Worm (Caenorhabditis elegans) whole organism, L4 larva: Measurements from ENCODE around the gene str-68.

Experiments used
- Y48G9A.11 ChIP-seq: fragments of 200-800 bp; sonication (Bioruptor generic); IDR thresholded peaks from 2 replicates; pipeline ENCODE4 v1.3.6; 2022; ENCODE audit warnings: missing genetic modification reagents, missing genetic modification characterization, missing compliant biosample characterization
- Y5F2A.4 ChIP-seq: fragments of 200-800 bp; sonication (Bioruptor generic); optimal IDR thresholded peaks from 2 replicates; lab custom pipeline; 2018; ENCODE audit warnings: mild to moderate bottlenecking, missing genetic modification characterization, missing compliant biosample characterization
- mdl-1 ChIP-seq, 2 experiments: fragments of 150-350 bp in 1 of 2; sonication (generic microtip) in 1 of 2; optimal IDR thresholded peaks; 2 replicates each; lab custom pipeline; 2014 to 2017; ENCODE audit warnings: missing biosample characterization in 2 of 2, missing genetic modification characterization in 2 of 2
- nhr-11 ChIP-seq: fragments of 150-350 bp; optimal IDR thresholded peaks from 2 replicates; lab custom pipeline; 2014; ENCODE audit warnings: missing biosample characterization, missing genetic modification characterization
- pha-4 ChIP-seq, 2 experiments: fragments of 150-350 bp in 1 of 2; fragments of 200-800 bp in 1 of 2; sonication (Bioruptor generic) in 1 of 2; IDR thresholded peaks in 1 of 2; optimal IDR thresholded peaks in 1 of 2; 2 replicates each; pipeline versions ENCODE4 v1.3.6 to Lab custom; 2014 to 2022; ENCODE audit warnings: missing genetic modification characterization in 2 of 2, missing genetic modification reagents in 2 of 2, missing biosample characterization in 1 of 2, missing compliant biosample characterization in 1 of 2
- snpc-4 ChIP-seq: fragments of 150-350 bp; optimal IDR thresholded peaks from 2 replicates; lab custom pipeline; 2014; ENCODE audit warnings: missing biosample characterization, missing genetic modification characterization
- unc-130 ChIP-seq: sonication (generic microtip); optimal IDR thresholded peaks from 2 replicates; lab custom pipeline; 2016; ENCODE audit warnings: missing genetic modification reagents, missing genetic modification characterization, missing compliant biosample characterization

ce11 chrV:3119185-3119584, 11.8 kb upstream of the str-68 start:
- TF ChIP-seq Y48G9A.11 (GFP tag; lab: Robert Waterston, UW), result no peak
- no peak for TF ChIP-seq snpc-4 (tag; lab: Kevin White, UChicago)
- TF ChIP-seq Y5F2A.4, result no peak
- TF ChIP-seq pha-4 (GFP tag; IDR thresholded peaks at IDR 0.05; lab: Robert Waterston, UW), result no peak
- no peak for TF ChIP-seq pha-4 (tag; optimal IDR thresholded peaks at IDR 0.05; lab: Kevin White, UChicago)
- no peak for TF ChIP-seq mdl-1 (tag; optimal IDR thresholded peaks at IDR 0.05; lab: Kevin White, UChicago)
- TF ChIP-seq unc-130 (GFP tag; lab: Kevin White, UChicago), result no peak
- TF ChIP-seq nhr-11, result no peak
